Worm (Caenorhabditis elegans): ENCODE measurements around the gene snt-5.

The snt-5 gene

ce11 chrV:1375007-1375406 lies 36.4 kb downstream of the snt-5 start:
- TF ChIP-seq aly-2 (tag; optimal IDR thresholded peaks at IDR 0.05): no peak
- TF ChIP-seq egl-27 (tag; optimal IDR thresholded peaks at IDR 0.05): no peak
- no peak for TF ChIP-seq nhr-11 (tag; optimal IDR thresholded peaks at IDR 0.05)
- no peak for TF ChIP-seq dmd-4 (tag; optimal IDR thresholded peaks at IDR 0.05)
- TF ChIP-seq ceh-16 (tag; optimal IDR thresholded peaks at IDR 0.05): no peak
- TF ChIP-seq skn-1 (tag; optimal IDR thresholded peaks at IDR 0.05): no peak
- TF ChIP-seq elt-1 (tag; optimal IDR thresholded peaks at IDR 0.05): no peak
- TF ChIP-seq mdl-1 (tag; optimal IDR thresholded peaks at IDR 0.05): no peak
- no peak for TF ChIP-seq nhr-237 (tag; optimal IDR thresholded peaks at IDR 0.05)
- no peak for TF ChIP-seq alr-1 (tag; optimal IDR thresholded peaks at IDR 0.05)
- no peak for TF ChIP-seq ama-1 (optimal IDR thresholded peaks at IDR 0.05)
- no peak for TF ChIP-seq zag-1 (tag; optimal IDR thresholded peaks at IDR 0.05)
- TF ChIP-seq mab-5 (tag; optimal IDR thresholded peaks at IDR 0.05): no peak
- no peak for TF ChIP-seq nhr-6 (tag; optimal IDR thresholded peaks at IDR 0.05)
- no peak for TF ChIP-seq sem-4 (tag; optimal IDR thresholded peaks at IDR 0.05)
- TF ChIP-seq mbf-1 (tag; optimal IDR thresholded peaks at IDR 0.05): no peak
- no peak for TF ChIP-seq nhr-25 (tag; optimal IDR thresholded peaks at IDR 0.05)
- TF ChIP-seq sma-9 (GFP tag; optimal IDR thresholded peaks at IDR 0.05): no peak
- no peak for TF ChIP-seq sma-9 (tag; optimal IDR thresholded peaks at IDR 0.05)

ce11 chrV:1370914-1371313 lies 40.4 kb downstream of the snt-5 start, which contains the start of gene snt-3:
TSS of gene snt-3 (minus strand) at chrV:1371014.
- no peak for TF ChIP-seq nhr-129 (tag; optimal IDR thresholded peaks at IDR 0.05)
- no peak for TF ChIP-seq mab-5 (tag; optimal IDR thresholded peaks at IDR 0.05)
- TF ChIP-seq ceh-16 (tag; optimal IDR thresholded peaks at IDR 0.05): no peak
- TF ChIP-seq peb-1 (tag; optimal IDR thresholded peaks at IDR 0.05): no peak
- TF ChIP-seq R02D3.7 (tag; optimal IDR thresholded peaks at IDR 0.05): no peak
- no peak for TF ChIP-seq gmeb-1 (tag; optimal IDR thresholded peaks at IDR 0.05)
- TF ChIP-seq mbf-1 (tag; optimal IDR thresholded peaks at IDR 0.05): no peak

- no peak for TF ChIP-seq C34F6.9 (tag; optimal IDR thresholded peaks at IDR 0.05)
- no peak for TF ChIP-seq nhr-237 (tag; optimal IDR thresholded peaks at IDR 0.05)
- TF ChIP-seq lsy-2 (tag; optimal IDR thresholded peaks at IDR 0.05): no peak
- TF ChIP-seq elt-1 (tag; optimal IDR thresholded peaks at IDR 0.05): no peak
- TF ChIP-seq nhr-21 (tag; optimal IDR thresholded peaks at IDR 0.05): no peak
- TF ChIP-seq ztf-1 (GFP tag; conservative IDR thresholded peaks at IDR 0.05): no peak
- TF ChIP-seq mdl-1 (tag; optimal IDR thresholded peaks at IDR 0.05): no peak
- TF ChIP-seq unc-62 (GFP tag; optimal IDR thresholded peaks at IDR 0.05): no peak
Measured at ce11 chrV:1368138-1368537, 43.2 kb downstream of the snt-5 start.

ce11 chrV:1366082-1366481 lies 45.3 kb downstream of the snt-5 start:
- TF ChIP-seq lin-11 (tag; optimal IDR thresholded peaks at IDR 0.05) (peak; percentile 2), aly-2 (tag; optimal IDR thresholded peaks at IDR 0.05) (no peak), nhr-12 (tag; optimal IDR thresholded peaks at IDR 0.05) (no peak), Y55F3AM.14 (GFP tag; optimal IDR thresholded peaks at IDR 0.05) (no peak), unc-62 (GFP tag; optimal IDR thresholded peaks at IDR 0.05) (no peak), fos-1 (tag; optimal IDR thresholded peaks at IDR 0.05) (peak; percentile 0), zag-1 (tag; optimal IDR thresholded peaks at IDR 0.05) (peak; percentile 21), alr-1 (tag; optimal IDR thresholded peaks at IDR 0.05) (no peak), unc-55 (GFP tag; optimal IDR thresholded peaks at IDR 0.05) (peak; percentile 60), ceh-16 (tag; optimal IDR thresholded peaks at IDR 0.05) (no peak), gmeb-1 (tag; optimal IDR thresholded peaks at IDR 0.05) (no peak), mbf-1 (tag; optimal IDR thresholded peaks at IDR 0.05) (no peak), dmd-4 (tag; optimal IDR thresholded peaks at IDR 0.05) (no peak), F13H6.1 (tag; optimal IDR thresholded peaks at IDR 0.05) (no peak), ztf-11 (tag; optimal IDR thresholded peaks at IDR 0.05) (no peak), sem-4 (tag; optimal IDR thresholded peaks at IDR 0.05) (peak; percentile 15), mdl-1 (tag; optimal IDR thresholded peaks at IDR 0.05) (peak; percentile 23 to 76), sma-9 (GFP tag; optimal IDR thresholded peaks at IDR 0.05) (peak; percentile 42), sma-9 (tag; optimal IDR thresholded peaks at IDR 0.05) (no peak), nhr-129 (tag; optimal IDR thresholded peaks at IDR 0.05) (peak; percentile 72), nhr-6 (tag; optimal IDR thresholded peaks at IDR 0.05) (no peak), lsy-2 (tag; optimal IDR thresholded peaks at IDR 0.05) (peak in 1 of 2 experiments; percentile 66), crh-2 (tag; optimal IDR thresholded peaks at IDR 0.05) (peak; percentile 73), C34F6.9 (tag; optimal IDR thresholded peaks at IDR 0.05) (peak; percentile 82), blmp-1 (tag; optimal IDR thresholded peaks at IDR 0.05; ENCODE audit: insufficient read depth) (no peak), unc-39 (tag; optimal IDR thresholded peaks at IDR 0.05) (no peak)

Data from whole organism, L2 larva.